Worm (Caenorhabditis elegans) whole organism, early embryonic: ENCODE data around the gene F16F9.3.

ENCODE experiments used
- B0310.2 ChIP-seq: sonication (generic microtip); optimal IDR thresholded peaks from 2 replicates; lab custom pipeline; 2016; ENCODE audit warnings: mild to moderate bottlenecking, missing genetic modification characterization, missing compliant biosample characterization
- F13C5.2 ChIP-seq: sonication (generic microtip); optimal IDR thresholded peaks from 2 replicates; lab custom pipeline; 2017; ENCODE audit warnings: mild to moderate bottlenecking, missing genetic modification characterization, inconsistent platforms, missing compliant biosample characterization
- aly-1 ChIP-seq: sonication (generic microtip); optimal IDR thresholded peaks from 2 replicates; lab custom pipeline; 2016; ENCODE audit warnings: missing genetic modification characterization, missing compliant biosample characterization
- ama-1 ChIP-seq: fragments of 150-350 bp; optimal IDR thresholded peaks from 2 replicates; lab custom pipeline; 2014
- ceh-13 ChIP-seq: fragments of 200-800 bp; sonication (Bioruptor generic); optimal IDR thresholded peaks from 2 replicates; lab custom pipeline; 2018; ENCODE audit warnings: mild to moderate bottlenecking, missing genetic modification characterization, missing compliant biosample characterization
- ceh-36 ChIP-seq: sonication (generic microtip); optimal IDR thresholded peaks from 2 replicates; lab custom pipeline; 2016; ENCODE audit warnings: missing genetic modification characterization, inconsistent platforms, missing compliant biosample characterization
- ets-7 ChIP-seq: sonication (generic microtip); optimal IDR thresholded peaks from 2 replicates; lab custom pipeline; 2016; ENCODE audit warnings: missing genotype, missing genetic modification characterization, missing compliant biosample characterization
- flt-1 ChIP-seq: fragments of 200-800 bp; sonication (Bioruptor generic); IDR thresholded peaks from 2 replicates; pipeline ENCODE4 v1.3.6; 2022; ENCODE audit warnings: missing genetic modification characterization, missing compliant biosample characterization
- hmbx-1 ChIP-seq: sonication (generic microtip); optimal IDR thresholded peaks from 2 replicates; lab custom pipeline; 2016; ENCODE audit warnings: mild to moderate bottlenecking, missing genetic modification characterization, missing compliant biosample characterization
- scrt-1 ChIP-seq: fragments of 200-800 bp; sonication (Bioruptor generic); IDR thresholded peaks from 2 replicates; pipeline ENCODE4 v1.3.6; 2022; ENCODE audit warnings: missing genetic modification characterization, missing compliant biosample characterization
- sea-1 ChIP-seq: fragments of 200-800 bp; sonication (Bioruptor generic); conservative IDR thresholded peaks from 2 replicates; pipeline ENCODE4 v1.3.6; 2022; ENCODE audit warnings: missing genetic modification characterization, missing compliant biosample characterization
- tbx-37 ChIP-seq: fragments of 200-800 bp; sonication (Bioruptor generic); conservative IDR thresholded peaks from 2 replicates; pipeline ENCODE4 v1.3.6; 2022; ENCODE audit warnings: missing genetic modification reagents, missing genetic modification characterization, missing compliant biosample characterization

DNA sequence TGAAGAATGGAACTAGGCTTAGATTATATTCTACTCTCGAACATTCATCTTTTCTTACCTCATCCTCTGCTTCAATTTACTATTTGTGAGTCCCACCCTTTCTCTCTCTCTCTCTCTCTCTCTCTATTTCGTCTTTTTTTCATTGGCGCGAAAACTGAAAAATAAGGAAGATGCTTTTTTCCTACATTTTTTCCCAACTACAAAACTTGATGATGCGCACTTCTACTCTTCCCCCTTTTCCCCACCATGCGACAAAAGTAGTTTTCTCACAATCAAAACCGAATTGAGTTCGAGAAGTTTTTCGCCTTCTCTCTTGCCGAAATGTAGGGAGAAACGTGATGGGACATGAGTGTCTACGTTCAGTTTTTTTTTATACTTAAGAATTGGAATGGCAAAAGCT, 32.5 kb downstream of the F16F9.3 start:
- TF ChIP-seq ets-7 (tag; lab: Kevin White, UChicago) (no peak), ama-1 (lab: Kevin White, UChicago) (no peak), B0310.2 (tag; lab: Kevin White, UChicago) (no peak), aly-1 (no peak), sea-1 (GFP tag; lab: Robert Waterston, UW) (no peak), tbx-37 (no peak), flt-1 (GFP tag; lab: Robert Waterston, UW) (no peak), F13C5.2 (tag; lab: Kevin White, UChicago) (no peak), ceh-13 (no peak), scrt-1 (GFP tag; lab: Robert Waterston, UW) (no peak), hmbx-1 (no peak), ceh-36 (tag; lab: Kevin White, UChicago) (no peak)
